Fruit fly (Drosophila melanogaster): ENCODE measurements around the gene CG4880.

- TF ChIP-seq dsf (GFP tag; optimal IDR thresholded peaks at IDR 0.05; ENCODE audit: borderline replicate concordance): no peak
- TF ChIP-seq Vsx2 (GFP tag; optimal IDR thresholded peaks at IDR 0.05; ENCODE audit: partially characterized antibody): no peak
- TF ChIP-seq sage (GFP tag; optimal IDR thresholded peaks at IDR 0.05): no peak
- no peak for TF ChIP-seq woc (GFP tag; optimal IDR thresholded peaks at IDR 0.05)
- no peak for TF ChIP-seq rgr (GFP tag; optimal IDR thresholded peaks at IDR 0.05)
- no peak for TF ChIP-seq br (GFP tag; optimal IDR thresholded peaks at IDR 0.05)
- TF ChIP-seq fru (GFP tag; optimal IDR thresholded peaks at IDR 0.05): no peak
- TF ChIP-seq dl (GFP tag; optimal IDR thresholded peaks at IDR 0.05; ENCODE audit: insufficient read depth in 1 of 2, partially characterized antibody in 2 of 2): no peak
- TF ChIP-seq Mio (GFP tag; optimal IDR thresholded peaks at IDR 0.05): no peak
Observed at dm6 chrX:16917462-16917861, 30.8 kb downstream of the CG4880 start.

All from whole organism, wandering third instar larva.